Worm (Caenorhabditis elegans): ENCODE measurements around the gene ajm-1.
"Not testable (repeated sequence)": the region's sequence is repeated elsewhere in the genome, so short reads cannot be mapped to it uniquely, and the experiment has no call there.

ce11 chrX:9118741-9119140 is 36.0 kb downstream of the ajm-1 start:
- not testable (repeated sequence) for TF ChIP-seq pqm-1, ztf-11, C16A3.4, aha-1, nhr-71, ceh-90, mdl-1, ceh-82 (tag; optimal IDR thresholded peaks at IDR 0.05)
- TF ChIP-seq nhr-19 (GFP tag; conservative IDR thresholded peaks at IDR 0.05) = peak; percentile 23; the same call in 1 of the 2 replicates

Data from whole organism, L1 larva.